Fruit fly (Drosophila melanogaster): ENCODE measurements around the gene CG11122.

Gene CG11122

DNA sequence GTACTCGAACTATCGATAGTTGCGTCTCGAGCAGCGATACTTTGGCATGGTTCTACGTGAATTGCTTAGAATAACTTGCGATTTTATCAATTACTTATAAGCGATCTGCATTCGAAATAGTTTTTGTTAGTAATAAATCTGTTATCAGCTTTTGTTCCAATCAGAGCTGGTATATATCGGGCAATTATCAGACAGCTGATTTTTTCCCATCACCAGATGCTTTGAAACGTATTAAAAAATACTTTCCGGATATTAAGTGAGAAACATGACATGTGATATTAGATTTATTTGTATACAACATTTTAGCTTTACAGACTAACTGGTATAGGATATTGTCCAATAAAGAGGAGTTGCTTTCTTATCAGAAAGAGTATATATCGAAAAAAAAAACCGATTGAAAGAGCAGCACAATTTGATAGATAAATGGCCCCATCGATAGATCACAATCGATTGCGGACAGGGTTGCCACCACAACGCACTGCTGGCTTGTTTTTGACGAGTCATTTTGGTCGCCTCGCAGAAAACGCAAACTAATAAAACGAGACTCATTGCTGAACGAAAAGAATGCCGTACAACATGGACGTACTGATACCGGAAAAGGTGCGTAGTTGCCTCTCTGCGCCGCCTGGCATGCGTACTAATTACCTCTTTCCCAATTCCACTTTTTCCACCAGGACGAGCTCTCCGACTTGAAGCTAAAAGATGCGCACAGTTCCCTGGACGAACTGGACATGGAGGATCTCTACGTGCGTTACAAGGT is 403 bp upstream of the CG11122 start, which contains the start of gene Rpt3 (continued):
- no peak for TF ChIP-seq BtbVII (GFP tag; optimal IDR thresholded peaks at IDR 0.05)
- no peak for TF ChIP-seq CG7372 (GFP tag; IDR thresholded peaks at IDR 0.05)
- no peak for TF ChIP-seq CG13424 (tag; optimal IDR thresholded peaks at IDR 0.05)
- no peak for TF ChIP-seq CG17802 (tag; optimal IDR thresholded peaks at IDR 0.05)
- TF ChIP-seq CG32772 (GFP tag; IDR thresholded peaks at IDR 0.05), result 0 out of 2 replicates have a peak, but pooled peaks have one; percentile 9
- TF ChIP-seq ci (GFP tag; IDR thresholded peaks at IDR 0.05), result no peak
- no peak for TF ChIP-seq crol (GFP tag; IDR thresholded peaks at IDR 0.05)
- TF ChIP-seq Fer2 (tag; optimal IDR thresholded peaks at IDR 0.05), result no peak
- TF ChIP-seq danr (GFP tag; IDR thresholded peaks at IDR 0.05), result no peak
- no peak for TF ChIP-seq CG4854 (GFP tag; optimal IDR thresholded peaks at IDR 0.05)
- peak; percentile 14 for TF ChIP-seq CG13775 (GFP tag; optimal IDR thresholded peaks at IDR 0.05)
- peak; percentile 0 for TF ChIP-seq mam (GFP tag; optimal IDR thresholded peaks at IDR 0.05)
- no peak for TF ChIP-seq CG11247 (GFP tag; IDR thresholded peaks at IDR 0.05)
- TF ChIP-seq Sry-δ (GFP tag; optimal IDR thresholded peaks at IDR 0.05), result peak; percentile 90
- TF ChIP-seq Bdp1 (GFP tag; optimal IDR thresholded peaks at IDR 0.05), result no peak
- no peak for TF ChIP-seq scrt (GFP tag; optimal IDR thresholded peaks at IDR 0.05)
- TF ChIP-seq CG11456 (GFP tag; IDR thresholded peaks at IDR 0.05), result no peak
- TF ChIP-seq tna (GFP tag; IDR thresholded peaks at IDR 0.05; ENCODE audit: partially characterized antibody), result no peak
- peak; percentile 27 for TF ChIP-seq CG2120 (GFP tag; optimal IDR thresholded peaks at IDR 0.05)
- peak; percentile 68; the same call in 1 of the 3 replicates for TF ChIP-seq zen2 (GFP tag; IDR thresholded peaks at IDR 0.05; ENCODE audit: partially characterized antibody)
- TF ChIP-seq sqz (GFP tag; optimal IDR thresholded peaks at IDR 0.05), result no peak
- no peak for TF ChIP-seq peb (GFP tag; IDR thresholded peaks at IDR 0.05)
- TF ChIP-seq Awh (GFP tag; IDR thresholded peaks at IDR 0.05), result no peak
- TF ChIP-seq CG17359 (tag; optimal IDR thresholded peaks at IDR 0.05), result no peak
- TF ChIP-seq E2f1 (GFP tag; IDR thresholded peaks at IDR 0.05), result no peak
- TF ChIP-seq Pdp1 (GFP tag; optimal IDR thresholded peaks at IDR 0.05), result no peak
- TF ChIP-seq HmgD (GFP tag; optimal IDR thresholded peaks at IDR 0.05), result no peak
- no peak for TF ChIP-seq CG5245 (GFP tag; optimal IDR thresholded peaks at IDR 0.05)
- TF ChIP-seq fd3F (GFP tag; optimal IDR thresholded peaks at IDR 0.05), result no peak
- no peak for TF ChIP-seq B-H2 (GFP tag; optimal IDR thresholded peaks at IDR 0.05)
- TF ChIP-seq Bgb (GFP tag; IDR thresholded peaks at IDR 0.05; ENCODE audit: partially characterized antibody), result peak; percentile 47
- no peak for TF ChIP-seq tll (GFP tag; optimal IDR thresholded peaks at IDR 0.05)
- TF ChIP-seq rib (GFP tag; IDR thresholded peaks at IDR 0.05), result no peak
- peak; percentile 6 for TF ChIP-seq CoRest (tag; optimal IDR thresholded peaks at IDR 0.05)
- peak; percentile 36 for TF ChIP-seq pzg (GFP tag; optimal IDR thresholded peaks at IDR 0.05)
- no peak for TF ChIP-seq CG12299 (tag; optimal IDR thresholded peaks at IDR 0.05)
- peak; percentile 7; the same call in 1 of the 2 replicates for TF ChIP-seq Rfx (GFP tag; IDR thresholded peaks at IDR 0.05)
- peak; percentile 2 for TF ChIP-seq HLH54F (GFP tag; optimal IDR thresholded peaks at IDR 0.05)
- no peak for TF ChIP-seq CG1233 (GFP tag; optimal IDR thresholded peaks at IDR 0.05)
- TF ChIP-seq B-H1 (GFP tag; IDR thresholded peaks at IDR 0.05), result no peak
- no peak for TF ChIP-seq CG10321 (GFP tag; IDR thresholded peaks at IDR 0.05)
- no peak for TF ChIP-seq CG10209 (GFP tag; optimal IDR thresholded peaks at IDR 0.05)
- no peak for TF ChIP-seq bcd (GFP tag; optimal IDR thresholded peaks at IDR 0.05)
- peak; percentile 76 for TF ChIP-seq Med (GFP tag)
- no peak for TF ChIP-seq jigr1 (GFP tag; IDR thresholded peaks at IDR 0.05)
- no peak for TF ChIP-seq run (tag; optimal IDR thresholded peaks at IDR 0.05)
- TF ChIP-seq Sox100B (GFP tag; optimal IDR thresholded peaks at IDR 0.05), result no peak
- no peak for TF ChIP-seq CG12219 (GFP tag; optimal IDR thresholded peaks at IDR 0.05)
- no peak for TF ChIP-seq pita (GFP tag; optimal IDR thresholded peaks at IDR 0.05)

All from whole organism, embryonic.